Fruit fly (Drosophila melanogaster): ENCODE data around the gene CG10650.

Gene CG10650

dm6 chr2L:18954255-18954715 lies 41.4 kb downstream of the CG10650 start, which contains the start of gene CG10621:
Gene CG10621, minus strand, starts transcription at chr2L:18954431.
- TF ChIP-seq CG6765 (GFP tag; optimal IDR thresholded peaks at IDR 0.05) (no peak), CG7745 (tag; optimal IDR thresholded peaks at IDR 0.05) (no peak), CG33557 (GFP tag; optimal IDR thresholded peaks at IDR 0.05) (no peak), otp (GFP tag; IDR thresholded peaks at IDR 0.05) (no peak), PHDP (tag; optimal IDR thresholded peaks at IDR 0.05) (no peak), CG10209 (GFP tag; optimal IDR thresholded peaks at IDR 0.05) (no peak), B-H1 (GFP tag; IDR thresholded peaks at IDR 0.05) (no peak), slou (GFP tag; optimal IDR thresholded peaks at IDR 0.05) (no peak), gce (GFP tag; IDR thresholded peaks at IDR 0.05) (no peak), ro (GFP tag; IDR thresholded peaks at IDR 0.05) (no peak), CG34376 (GFP tag; optimal IDR thresholded peaks at IDR 0.05) (peak; percentile 99), scrt (GFP tag; optimal IDR thresholded peaks at IDR 0.05) (peak; percentile 8), CG14965 (GFP tag; optimal IDR thresholded peaks at IDR 0.05; ENCODE audit: borderline replicate concordance) (no peak), Rfx (GFP tag; IDR thresholded peaks at IDR 0.05) (no peak), gt (GFP tag; IDR thresholded peaks at IDR 0.05) (no peak), Ptx1 (GFP tag; IDR thresholded peaks at IDR 0.05) (no peak), Dfd (GFP tag; optimal IDR thresholded peaks at IDR 0.05) (no peak), CG5953 (GFP tag; IDR thresholded peaks at IDR 0.05) (no peak), chm (GFP tag; IDR thresholded peaks at IDR 0.05) (0 out of 2 replicates have a peak, but pooled peaks have one; percentile 19), NK7.1 (GFP tag; optimal IDR thresholded peaks at IDR 0.05) (no peak), MBD-R2 (GFP tag; IDR thresholded peaks at IDR 0.05) (no peak; the same call in 1 of the 2 replicates), Bteb2 (GFP tag; optimal IDR thresholded peaks at IDR 0.05) (no peak), danr (GFP tag; IDR thresholded peaks at IDR 0.05) (no peak), luna (GFP tag; optimal IDR thresholded peaks at IDR 0.05) (no peak), CG42726 (GFP tag; IDR thresholded peaks at IDR 0.05; ENCODE audit: partially characterized antibody) (no peak), dpn (GFP tag; optimal IDR thresholded peaks at IDR 0.05) (no peak), dimm (GFP tag; IDR thresholded peaks at IDR 0.05) (no peak), CTCF (GFP tag; optimal IDR thresholded peaks at IDR 0.05) (no peak), gem (tag; optimal IDR thresholded peaks at IDR 0.05) (no peak), CG4282 (GFP tag; optimal IDR thresholded peaks at IDR 0.05) (no peak), NFAT (GFP tag; IDR thresholded peaks at IDR 0.05) (no peak), CG9932 (GFP tag; IDR thresholded peaks at IDR 0.05) (no peak; the same call in 1 of the 2 replicates), Ets97D (GFP tag; optimal IDR thresholded peaks at IDR 0.05) (no peak), sd (tag; optimal IDR thresholded peaks at IDR 0.05) (peak; percentile 60), Mes4 (GFP tag; optimal IDR thresholded peaks at IDR 0.05) (no peak), bowl (GFP tag; IDR thresholded peaks at IDR 0.05) (0 out of 2 replicates have a peak, but pooled peaks have one; percentile 14), tio (GFP tag; optimal IDR thresholded peaks at IDR 0.05) (no peak), CG13287 (GFP tag; IDR thresholded peaks at IDR 0.05; ENCODE audit: partially characterized antibody) (peak; percentile 29; the same call in 1 of the 2 replicates), mirr (GFP tag; optimal IDR thresholded peaks at IDR 0.05) (peak; percentile 95), Chrac-16 (GFP tag; optimal IDR thresholded peaks at IDR 0.05) (no peak), CG10431 (GFP tag; optimal IDR thresholded peaks at IDR 0.05) (no peak), MESR4 (GFP tag; optimal IDR thresholded peaks at IDR 0.05) (no peak), grn (GFP tag; optimal IDR thresholded peaks at IDR 0.05) (peak; percentile 92), Lpt (GFP tag; optimal IDR thresholded peaks at IDR 0.05) (no peak), Eip74EF (GFP tag; optimal IDR thresholded peaks at IDR 0.05) (no peak), Gug (GFP tag; IDR thresholded peaks at IDR 0.05) (no peak), Hr3 (GFP tag; optimal IDR thresholded peaks at IDR 0.05) (no peak), chn (GFP tag; optimal IDR thresholded peaks at IDR 0.05) (no peak), CG4730 (GFP tag; IDR thresholded peaks at IDR 0.05) (no peak), lilli (GFP tag; optimal IDR thresholded peaks at IDR 0.05) (peak; percentile 54), sna (GFP tag; IDR thresholded peaks at IDR 0.05; ENCODE audit: partially characterized antibody) (no peak), run (tag; optimal IDR thresholded peaks at IDR 0.05) (no peak), CG15269 (tag; optimal IDR thresholded peaks at IDR 0.05) (no peak)

All from whole organism, embryonic.